ENCODE assay signal across 1 fruit fly cellular context in the genomic region with DNA sequence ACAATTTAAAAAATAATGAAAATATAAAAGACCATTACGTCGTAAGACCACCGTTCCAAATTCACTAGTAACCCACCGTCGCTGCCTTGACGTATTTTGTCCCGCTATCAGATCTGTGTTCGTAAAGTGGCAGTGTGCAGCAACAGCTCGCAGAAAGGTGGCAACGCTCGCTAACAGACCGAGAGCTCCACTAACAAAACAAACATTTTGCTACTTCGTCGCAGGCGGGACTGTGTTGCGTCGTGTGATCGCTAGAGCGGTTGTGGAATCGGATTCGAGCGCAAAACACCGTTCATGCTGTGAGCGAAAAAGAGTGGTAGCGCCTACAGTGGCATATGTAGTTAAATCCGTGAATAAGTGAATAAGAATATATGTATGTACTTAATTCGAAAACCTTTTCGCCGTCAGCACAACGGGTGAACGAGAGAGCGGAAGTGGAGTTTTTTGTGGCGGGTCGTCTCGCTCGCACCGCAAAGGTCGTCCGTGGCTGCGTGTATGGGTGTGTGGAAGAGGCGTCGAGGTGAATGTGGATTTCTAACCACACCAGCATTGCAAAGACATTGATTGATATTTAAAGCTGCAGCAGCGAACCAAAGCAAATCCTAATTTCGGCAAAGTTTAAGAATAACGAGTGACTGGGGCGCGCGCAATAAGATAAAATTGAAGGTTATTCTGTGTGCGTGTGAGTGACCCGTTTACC.
TF ChIP-seq lines count a peak whose summit lies in the region.

Gene Hr39, plus strand, starts transcription at position 203 of the 700 bp plus-strand sequence.

TF ChIP-seq in whole organism, embryonic, 481 proteins besides CTCF, POLR2A, EP300 and RAD21 (continued from another document and continues in another):
- TF ChIP-seq Mes4 (GFP tag; optimal IDR thresholded peaks at IDR 0.05; lab: Kevin White, UChicago), result no peak
- peak; percentile 97 for TF ChIP-seq pzg (GFP tag; optimal IDR thresholded peaks at IDR 0.05; lab: Kevin White, UChicago)
- no peak for TF ChIP-seq gt (GFP tag; IDR thresholded peaks at IDR 0.05; lab: Robert Waterston, UW)
- no peak for TF ChIP-seq ab (GFP tag; optimal IDR thresholded peaks at IDR 0.05; lab: Kevin White, UChicago)
- TF ChIP-seq CG10274 (GFP tag; optimal IDR thresholded peaks at IDR 0.05; lab: Kevin White, UChicago), result no peak
- TF ChIP-seq Sry-β (GFP tag; optimal IDR thresholded peaks at IDR 0.05; lab: Kevin White, UChicago), result no peak
- no peak for TF ChIP-seq Neu2 (GFP tag; optimal IDR thresholded peaks at IDR 0.05; lab: Kevin White, UChicago; ENCODE audit: borderline replicate concordance)
- TF ChIP-seq fd102C (GFP tag; optimal IDR thresholded peaks at IDR 0.05; lab: Kevin White, UChicago), result no peak
- TF ChIP-seq rib (GFP tag; IDR thresholded peaks at IDR 0.05; lab: Robert Waterston, UW), result no peak
- peak; percentile 26 for TF ChIP-seq CG1233 (GFP tag; optimal IDR thresholded peaks at IDR 0.05; lab: Kevin White, UChicago)
- TF ChIP-seq Rx (GFP tag; IDR thresholded peaks at IDR 0.05; lab: Robert Waterston, UW), result no peak
- TF ChIP-seq ftz-f1 (GFP tag; optimal IDR thresholded peaks at IDR 0.05; lab: Kevin White, UChicago), result peak; percentile 94
- TF ChIP-seq CG4404 (GFP tag; IDR thresholded peaks at IDR 0.05; lab: Robert Waterston, UW), result no peak
- TF ChIP-seq onecut (GFP tag; IDR thresholded peaks at IDR 0.05; lab: Robert Waterston, UW), result no peak; the same call in 1 of the 2 replicates
- peak; percentile 5 for TF ChIP-seq grau (tag; optimal IDR thresholded peaks at IDR 0.05; lab: Kevin White, UChicago)
- no peak for TF ChIP-seq zf30C (GFP tag; optimal IDR thresholded peaks at IDR 0.05; lab: Kevin White, UChicago)
- TF ChIP-seq grn (GFP tag; optimal IDR thresholded peaks at IDR 0.05; lab: Kevin White, UChicago), result peak; percentile 57
- no peak for TF ChIP-seq Chrac-16 (GFP tag; optimal IDR thresholded peaks at IDR 0.05; lab: Kevin White, UChicago)
- TF ChIP-seq Rfx (GFP tag; IDR thresholded peaks at IDR 0.05; lab: Robert Waterston, UW), result no peak
- TF ChIP-seq oc (tag; optimal IDR thresholded peaks at IDR 0.05; lab: Kevin White, UChicago), result peak; percentile 21
- TF ChIP-seq CHES-1-like (GFP tag; optimal IDR thresholded peaks at IDR 0.05; lab: Kevin White, UChicago), result peak; percentile 74
- TF ChIP-seq CG6254 (GFP tag; optimal IDR thresholded peaks at IDR 0.05; lab: Kevin White, UChicago), result no peak
- TF ChIP-seq CG2202 (tag; optimal IDR thresholded peaks at IDR 0.05; lab: Kevin White, UChicago), result no peak
- TF ChIP-seq CG4360 (GFP tag; IDR thresholded peaks at IDR 0.05; lab: Robert Waterston, UW), result no peak
- TF ChIP-seq Hmr (GFP tag; optimal IDR thresholded peaks at IDR 0.05; lab: Kevin White, UChicago), result peak; percentile 50
- TF ChIP-seq sna (GFP tag; IDR thresholded peaks at IDR 0.05; lab: Robert Waterston, UW; ENCODE audit: partially characterized antibody), result no peak
- peak; percentile 0 for TF ChIP-seq maf-S (GFP tag; optimal IDR thresholded peaks at IDR 0.05; lab: Kevin White, UChicago)
- no peak for TF ChIP-seq CG14965 (GFP tag; optimal IDR thresholded peaks at IDR 0.05; lab: Kevin White, UChicago; ENCODE audit: borderline replicate concordance)
- no peak for TF ChIP-seq CG30403 (GFP tag; optimal IDR thresholded peaks at IDR 0.05; lab: Kevin White, UChicago)
- no peak for TF ChIP-seq repo (GFP tag; optimal IDR thresholded peaks at IDR 0.05; lab: Kevin White, UChicago)
- TF ChIP-seq CG30431 (GFP tag; optimal IDR thresholded peaks at IDR 0.05; lab: Kevin White, UChicago), result no peak
- TF ChIP-seq run (tag; optimal IDR thresholded peaks at IDR 0.05; lab: Kevin White, UChicago), result peak; percentile 20
- TF ChIP-seq bigmax (GFP tag; optimal IDR thresholded peaks at IDR 0.05; lab: Kevin White, UChicago), result peak; percentile 73
- TF ChIP-seq Six4 (GFP tag; optimal IDR thresholded peaks at IDR 0.05; lab: Kevin White, UChicago), result no peak
- TF ChIP-seq al (GFP tag; IDR thresholded peaks at IDR 0.05; lab: Robert Waterston, UW), result no peak
- TF ChIP-seq nmo (GFP tag; optimal IDR thresholded peaks at IDR 0.05; lab: Kevin White, UChicago), result peak; percentile 65
- TF ChIP-seq CG6813 (GFP tag; optimal IDR thresholded peaks at IDR 0.05; lab: Kevin White, UChicago), result no peak
- TF ChIP-seq jumu (GFP tag; optimal IDR thresholded peaks at IDR 0.05; lab: Kevin White, UChicago), result peak; percentile 56
- TF ChIP-seq CG8359 (GFP tag; optimal IDR thresholded peaks at IDR 0.05; lab: Kevin White, UChicago; ENCODE audit: borderline replicate concordance), result no peak
- TF ChIP-seq CG18599 (GFP tag; optimal IDR thresholded peaks at IDR 0.05; lab: Kevin White, UChicago), result peak; percentile 35
- TF ChIP-seq en (GFP tag; optimal IDR thresholded peaks at IDR 0.05; lab: Kevin White, UChicago), result no peak
- TF ChIP-seq dan (GFP tag; IDR thresholded peaks at IDR 0.05; lab: Robert Waterston, UW), result no peak
- TF ChIP-seq cato (GFP tag; optimal IDR thresholded peaks at IDR 0.05; lab: Kevin White, UChicago; ENCODE audit: borderline replicate concordance), result no peak
- TF ChIP-seq CG15696 (tag; optimal IDR thresholded peaks at IDR 0.05; lab: Kevin White, UChicago), result no peak
- no peak for TF ChIP-seq CG12744 (GFP tag; optimal IDR thresholded peaks at IDR 0.05; lab: Kevin White, UChicago)
- TF ChIP-seq lola (GFP tag; optimal IDR thresholded peaks at IDR 0.05; lab: Kevin White, UChicago), result no peak
- peak; percentile 70 for TF ChIP-seq CG1832 (GFP tag; optimal IDR thresholded peaks at IDR 0.05; lab: Kevin White, UChicago)
- no peak for TF ChIP-seq Opbp (GFP tag; IDR thresholded peaks at IDR 0.05; lab: Robert Waterston, UW; ENCODE audit: partially characterized antibody)
- TF ChIP-seq CG1647 (GFP tag; optimal IDR thresholded peaks at IDR 0.05; lab: Kevin White, UChicago), result no peak
- TF ChIP-seq abd-A (tag; optimal IDR thresholded peaks at IDR 0.05; lab: Kevin White, UChicago), result peak; percentile 55
- TF ChIP-seq tx (GFP tag; optimal IDR thresholded peaks at IDR 0.05; lab: Kevin White, UChicago), result no peak
- no peak for TF ChIP-seq seq (GFP tag; IDR thresholded peaks at IDR 0.05; lab: Robert Waterston, UW)
- TF ChIP-seq Lim3 (GFP tag; IDR thresholded peaks at IDR 0.05; lab: Robert Waterston, UW), result no peak
- TF ChIP-seq Xrp1 (GFP tag; IDR thresholded peaks at IDR 0.05; lab: Robert Waterston, UW), result no peak
- no peak for TF ChIP-seq CG5953 (GFP tag; IDR thresholded peaks at IDR 0.05; lab: Robert Waterston, UW)
- peak; percentile 14 for TF ChIP-seq CG17385 (GFP tag; optimal IDR thresholded peaks at IDR 0.05; lab: Kevin White, UChicago)
- TF ChIP-seq Nf-YB (GFP tag; optimal IDR thresholded peaks at IDR 0.05; lab: Kevin White, UChicago), result no peak
- no peak for TF ChIP-seq CG11093 (GFP tag; IDR thresholded peaks at IDR 0.05; lab: Robert Waterston, UW)
- no peak for TF ChIP-seq CkIIα-i1 (GFP tag; IDR thresholded peaks at IDR 0.05; lab: Robert Waterston, UW)
- no peak for TF ChIP-seq CG6175 (GFP tag; IDR thresholded peaks at IDR 0.05; lab: Robert Waterston, UW)
- TF ChIP-seq CG5180 (GFP tag; optimal IDR thresholded peaks at IDR 0.05; lab: Kevin White, UChicago), result no peak
- no peak for TF ChIP-seq CG14014 (GFP tag; IDR thresholded peaks at IDR 0.05; lab: Robert Waterston, UW)
- no peak for TF ChIP-seq amos (GFP tag; IDR thresholded peaks at IDR 0.05; lab: Robert Waterston, UW; ENCODE audit: partially characterized antibody)
- TF ChIP-seq jigr1 (GFP tag; IDR thresholded peaks at IDR 0.05; lab: Robert Waterston, UW), result no peak
- TF ChIP-seq CG11085 (GFP tag; IDR thresholded peaks at IDR 0.05; lab: Robert Waterston, UW), result no peak
- no peak for TF ChIP-seq tna (GFP tag; IDR thresholded peaks at IDR 0.05; lab: Robert Waterston, UW; ENCODE audit: partially characterized antibody)
- peak in 1 of 2 experiments; percentile 99 for TF ChIP-seq Hr78 (GFP tag; optimal IDR thresholded peaks at IDR 0.05; lab: Kevin White, UChicago)
- TF ChIP-seq CG11504 (tag; optimal IDR thresholded peaks at IDR 0.05; lab: Kevin White, UChicago), result no peak
- no peak for TF ChIP-seq Stat92E (GFP tag; optimal IDR thresholded peaks at IDR 0.05; lab: Kevin White, UChicago)
- TF ChIP-seq CG11456 (GFP tag; IDR thresholded peaks at IDR 0.05; lab: Robert Waterston, UW), result no peak
- no peak for TF ChIP-seq fd3F (GFP tag; optimal IDR thresholded peaks at IDR 0.05; lab: Kevin White, UChicago)
- TF ChIP-seq Hr51 (GFP tag; optimal IDR thresholded peaks at IDR 0.05; lab: Kevin White, UChicago), result peak in 1 of 2 experiments; percentile 2
- peak; percentile 99 for TF ChIP-seq CG30020 (tag; optimal IDR thresholded peaks at IDR 0.05; lab: Kevin White, UChicago)
- no peak for TF ChIP-seq CG8388 (GFP tag; optimal IDR thresholded peaks at IDR 0.05; lab: Kevin White, UChicago)
- peak; percentile 32 for TF ChIP-seq CG17829 (tag; optimal IDR thresholded peaks at IDR 0.05; lab: Kevin White, UChicago)
- peak; percentile 75 for TF ChIP-seq Sry-δ (GFP tag; optimal IDR thresholded peaks at IDR 0.05; lab: Kevin White, UChicago)
- TF ChIP-seq CG17328 (GFP tag; IDR thresholded peaks at IDR 0.05; lab: Robert Waterston, UW), result no peak
- TF ChIP-seq hb (GFP tag; IDR thresholded peaks at IDR 0.05; lab: Robert Waterston, UW; ENCODE audit: partially characterized antibody), result no peak
- TF ChIP-seq CG8944 (GFP tag; optimal IDR thresholded peaks at IDR 0.05; lab: Kevin White, UChicago), result no peak
- no peak for TF ChIP-seq CG7357 (GFP tag; IDR thresholded peaks at IDR 0.05; lab: Robert Waterston, UW)
- TF ChIP-seq Hey (tag; optimal IDR thresholded peaks at IDR 0.05; lab: Kevin White, UChicago), result no peak
- TF ChIP-seq sr (GFP tag; IDR thresholded peaks at IDR 0.05; lab: Robert Waterston, UW), result no peak
- TF ChIP-seq C15 (GFP tag; IDR thresholded peaks at IDR 0.05; lab: Robert Waterston, UW), result no peak
- TF ChIP-seq Dek (tag; optimal IDR thresholded peaks at IDR 0.05; lab: Kevin White, UChicago), result no peak
- no peak for TF ChIP-seq unc-4 (GFP tag; IDR thresholded peaks at IDR 0.05; lab: Robert Waterston, UW; ENCODE audit: partially characterized antibody)
- no peak for TF ChIP-seq CG6683 (GFP tag; optimal IDR thresholded peaks at IDR 0.05; lab: Kevin White, UChicago)
- TF ChIP-seq Oaz (GFP tag; IDR thresholded peaks at IDR 0.05; lab: Robert Waterston, UW), result no peak
- no peak for TF ChIP-seq cad (GFP tag; optimal IDR thresholded peaks at IDR 0.05; lab: Kevin White, UChicago)
- TF ChIP-seq Ssrp (tag; optimal IDR thresholded peaks at IDR 0.05; lab: Kevin White, UChicago), result no peak
- TF ChIP-seq CG17612 (GFP tag; IDR thresholded peaks at IDR 0.05; lab: Robert Waterston, UW), result no peak
- TF ChIP-seq CG14441 (GFP tag; IDR thresholded peaks at IDR 0.05; lab: Robert Waterston, UW), result no peak
- TF ChIP-seq CG34422 (GFP tag; IDR thresholded peaks at IDR 0.05; lab: Robert Waterston, UW), result no peak
- no peak for TF ChIP-seq CG12236 (GFP tag; optimal IDR thresholded peaks at IDR 0.05; lab: Kevin White, UChicago)
- no peak for TF ChIP-seq tll (GFP tag; optimal IDR thresholded peaks at IDR 0.05; lab: Kevin White, UChicago)
- peak; percentile 98 for TF ChIP-seq cg (GFP tag; optimal IDR thresholded peaks at IDR 0.05; lab: Kevin White, UChicago)
- peak; percentile 20 for TF ChIP-seq CG6765 (GFP tag; optimal IDR thresholded peaks at IDR 0.05; lab: Kevin White, UChicago)
- TF ChIP-seq CG3163 (GFP tag; optimal IDR thresholded peaks at IDR 0.05; lab: Kevin White, UChicago), result peak; percentile 27
- TF ChIP-seq trem (tag; optimal IDR thresholded peaks at IDR 0.05; lab: Kevin White, UChicago), result peak; percentile 77
- no peak for TF ChIP-seq Ptx1 (GFP tag; IDR thresholded peaks at IDR 0.05; lab: Robert Waterston, UW)
- TF ChIP-seq pho (GFP tag; optimal IDR thresholded peaks at IDR 0.05; lab: Kevin White, UChicago), result peak; percentile 16
- TF ChIP-seq insv (GFP tag; optimal IDR thresholded peaks at IDR 0.05; lab: Kevin White, UChicago), result no peak
- peak; percentile 40 for TF ChIP-seq pita (GFP tag; optimal IDR thresholded peaks at IDR 0.05; lab: Kevin White, UChicago)
- no peak for TF ChIP-seq Blimp-1 (GFP tag; optimal IDR thresholded peaks at IDR 0.05; lab: Kevin White, UChicago)
- no peak for TF ChIP-seq Taf1 (GFP tag; IDR thresholded peaks at IDR 0.05; lab: Robert Waterston, UW)
- peak; percentile 28 for TF ChIP-seq CG15269 (tag; optimal IDR thresholded peaks at IDR 0.05; lab: Kevin White, UChicago)
- TF ChIP-seq Myb (GFP tag; optimal IDR thresholded peaks at IDR 0.05; lab: Kevin White, UChicago), result peak; percentile 77
- TF ChIP-seq CG18764 (GFP tag; optimal IDR thresholded peaks at IDR 0.05; lab: Kevin White, UChicago), result peak; percentile 49
- TF ChIP-seq CG11723 (GFP tag; optimal IDR thresholded peaks at IDR 0.05; lab: Kevin White, UChicago), result peak; percentile 53
- peak; percentile 21 for TF ChIP-seq vfl (GFP tag; optimal IDR thresholded peaks at IDR 0.05; lab: Kevin White, UChicago)
- TF ChIP-seq Asciz (GFP tag; optimal IDR thresholded peaks at IDR 0.05; lab: Kevin White, UChicago), result no peak
- no peak for TF ChIP-seq Gsc (GFP tag; IDR thresholded peaks at IDR 0.05; lab: Robert Waterston, UW)
- peak; percentile 57 for TF ChIP-seq Mad (GFP tag; optimal IDR thresholded peaks at IDR 0.05; lab: Kevin White, UChicago)
- no peak for TF ChIP-seq stc (GFP tag; IDR thresholded peaks at IDR 0.05; lab: Robert Waterston, UW)
- no peak for TF ChIP-seq bbx (GFP tag; IDR thresholded peaks at IDR 0.05; lab: Robert Waterston, UW; ENCODE audit: partially characterized antibody)
- peak; percentile 35 for TF ChIP-seq psq (GFP tag; optimal IDR thresholded peaks at IDR 0.05; lab: Kevin White, UChicago)
- TF ChIP-seq btn (GFP tag; optimal IDR thresholded peaks at IDR 0.05; lab: Kevin White, UChicago), result peak; percentile 15
- TF ChIP-seq kah (GFP tag; optimal IDR thresholded peaks at IDR 0.05; lab: Kevin White, UChicago), result peak; percentile 39
- no peak for TF ChIP-seq CG6654 (GFP tag; optimal IDR thresholded peaks at IDR 0.05; lab: Kevin White, UChicago)
- no peak for TF ChIP-seq zfh2 (GFP tag; optimal IDR thresholded peaks at IDR 0.05; lab: Kevin White, UChicago)
- TF ChIP-seq CG11695 (GFP tag; IDR thresholded peaks at IDR 0.05; lab: Robert Waterston, UW), result no peak
- TF ChIP-seq so (GFP tag; IDR thresholded peaks at IDR 0.05; lab: Robert Waterston, UW), result no peak
- TF ChIP-seq dysf (GFP tag; IDR thresholded peaks at IDR 0.05; lab: Robert Waterston, UW), result no peak
- no peak for TF ChIP-seq CG42726 (GFP tag; IDR thresholded peaks at IDR 0.05; lab: Robert Waterston, UW; ENCODE audit: partially characterized antibody)
- peak; percentile 28 for TF ChIP-seq Meics (GFP tag; optimal IDR thresholded peaks at IDR 0.05; lab: Kevin White, UChicago)
- no peak for TF ChIP-seq bsh (GFP tag; optimal IDR thresholded peaks at IDR 0.05; lab: Kevin White, UChicago)
- TF ChIP-seq CG34376 (GFP tag; optimal IDR thresholded peaks at IDR 0.05; lab: Kevin White, UChicago), result peak; percentile 66
- peak in 1 of 2 experiments; percentile 90 for TF ChIP-seq Eip74EF (GFP tag; optimal IDR thresholded peaks at IDR 0.05; lab: Kevin White, UChicago)
